Fruit fly (Drosophila melanogaster) whole organism, embryonic: Measurements from ENCODE around the gene CG15923.
A peak's percentile ranks its signal among the peaks of the same experiment; 100 is the strongest.

ENCODE experiments used
- Antp ChIP-seq: fragments of 200-800 bp; sonication (Bioruptor generic); optimal IDR thresholded peaks from 3 replicates; lab custom pipeline; 2016; ENCODE audit warnings: missing biosample characterization, missing genetic modification characterization
- BEAF-32 ChIP-seq: fragments of 200-800 bp; sonication (Bioruptor generic); optimal IDR thresholded peaks from 3 replicates; lab custom pipeline; 2017; ENCODE audit warnings: missing biosample characterization, missing genetic modification characterization, mild to moderate bottlenecking, moderate library complexity, missing genetic modification reagents
- Bdp1 ChIP-seq: fragments of 200-800 bp; sonication (Bioruptor generic); optimal IDR thresholded peaks from 3 replicates; lab custom pipeline; 2016; ENCODE audit warnings: missing biosample characterization, missing genetic modification characterization
- Blimp-1 ChIP-seq: fragments of 200-800 bp; sonication (Bioruptor generic); optimal IDR thresholded peaks from 3 replicates; lab custom pipeline; 2018; ENCODE audit warnings: missing biosample characterization, missing genetic modification characterization, mild to moderate bottlenecking, moderate library complexity, missing genetic modification reagents
- CG1024 ChIP-seq: fragments of 200-800 bp; sonication (Bioruptor generic); IDR thresholded peaks from 2 replicates; pipeline ENCODE4 v1.3.6; 2022; ENCODE audit warnings: missing biosample characterization, missing genetic modification characterization
- CG11504 ChIP-seq: fragments of 200-800 bp; sonication (Bioruptor generic); optimal IDR thresholded peaks from 3 replicates; lab custom pipeline; 2019; ENCODE audit warnings: missing biosample characterization, mild to moderate bottlenecking, missing genetic modification characterization, moderate library complexity
- CG11560 ChIP-seq: fragments of 200-800 bp; sonication (Bioruptor generic); IDR thresholded peaks from 3 replicates; pipeline ENCODE4 v1.3.6; 2022; ENCODE audit warnings: missing biosample characterization, missing genetic modification characterization
- CG12071 ChIP-seq: fragments of 200-800 bp; sonication (Bioruptor generic); optimal IDR thresholded peaks from 3 replicates; lab custom pipeline; 2018; ENCODE audit warnings: missing biosample characterization, mild to moderate bottlenecking, missing genetic modification characterization
- CG12942 ChIP-seq: fragments of 200-800 bp; sonication (Bioruptor generic); optimal IDR thresholded peaks from 3 replicates; lab custom pipeline; 2016; ENCODE audit warnings: missing biosample characterization, missing genetic modification characterization
- CG13424 ChIP-seq: fragments of 200-800 bp; sonication (Bioruptor generic); optimal IDR thresholded peaks from 2 replicates; lab custom pipeline; 2019; ENCODE audit warnings: missing biosample characterization, mild to moderate bottlenecking, missing genetic modification characterization, moderate library complexity
- CG13894 ChIP-seq: fragments of 200-800 bp; sonication (Bioruptor generic); optimal IDR thresholded peaks from 3 replicates; lab custom pipeline; 2018; ENCODE audit warnings: missing biosample characterization, mild to moderate bottlenecking, missing genetic modification characterization, moderate library complexity
- CG1603 ChIP-seq: fragments of 200-800 bp; sonication (Bioruptor generic); optimal IDR thresholded peaks from 2 replicates; lab custom pipeline; 2019; ENCODE audit warnings: missing biosample characterization, mild to moderate bottlenecking, missing genetic modification characterization, moderate library complexity
- CG17912 ChIP-seq: fragments of 200-800 bp; sonication (Bioruptor generic); optimal IDR thresholded peaks from 2 replicates; lab custom pipeline; 2018; ENCODE audit warnings: missing biosample characterization, mild to moderate bottlenecking, missing genetic modification characterization
- CG2678 ChIP-seq: fragments of 200-800 bp; sonication (Bioruptor generic); optimal IDR thresholded peaks from 3 replicates; lab custom pipeline; 2019; ENCODE audit warnings: missing biosample characterization, mild to moderate bottlenecking, missing genetic modification characterization, moderate library complexity
- CG2875 ChIP-seq: fragments of 200-800 bp; sonication (Bioruptor generic); optimal IDR thresholded peaks from 2 replicates; lab custom pipeline; 2017; ENCODE audit warnings: missing biosample characterization, mild to moderate bottlenecking, missing genetic modification characterization, missing genetic modification reagents
- CG2889 ChIP-seq: fragments of 200-800 bp; sonication (Bioruptor generic); IDR thresholded peaks from 3 replicates; pipeline ENCODE4 v1.3.6; 2022; ENCODE audit warnings: missing biosample characterization, missing genetic modification characterization
- CG31365 ChIP-seq: fragments of 200-800 bp; sonication (Bioruptor generic); optimal IDR thresholded peaks from 2 replicates; lab custom pipeline; 2018; ENCODE audit warnings: missing biosample characterization, mild to moderate bottlenecking, missing genetic modification characterization
- CG3838 ChIP-seq: fragments of 200-800 bp; sonication (Bioruptor generic); optimal IDR thresholded peaks from 3 replicates; lab custom pipeline; 2016; ENCODE audit warnings: missing biosample characterization, missing genetic modification characterization
- CG4730 ChIP-seq: fragments of 200-800 bp; sonication (Bioruptor generic); IDR thresholded peaks from 2 replicates; pipeline ENCODE4 v1.3.6; 2022; ENCODE audit warnings: missing biosample characterization, missing genetic modification characterization
- CG5953 ChIP-seq: fragments of 200-800 bp; sonication (Bioruptor generic); IDR thresholded peaks from 2 replicates; pipeline ENCODE4 v1.3.6; 2022; ENCODE audit warnings: missing biosample characterization, missing genetic modification characterization
- CG8924 ChIP-seq: fragments of 200-800 bp; optimal IDR thresholded peaks from 3 replicates; lab custom pipeline; 2019; ENCODE audit warnings: missing biosample characterization, mild to moderate bottlenecking, missing genetic modification characterization, moderate library complexity
- CG9437 ChIP-seq: fragments of 200-800 bp; sonication (Bioruptor generic); optimal IDR thresholded peaks from 2 replicates; lab custom pipeline; 2018; ENCODE audit warnings: missing biosample characterization, mild to moderate bottlenecking, missing genetic modification characterization
- Ets65A ChIP-seq: fragments of 200-800 bp; sonication (Bioruptor generic); peaks from one replicate; lab custom pipeline; 2016; ENCODE audit warnings: missing biosample characterization, missing genetic modification characterization
- H15 ChIP-seq: fragments of 200-800 bp; sonication (Bioruptor generic); IDR thresholded peaks from 3 replicates; pipeline ENCODE4 v1.3.6; 2022; ENCODE audit warnings: missing biosample characterization, missing genetic modification characterization
- HLH54F ChIP-seq: fragments of 200-800 bp; sonication (Bioruptor generic); optimal IDR thresholded peaks from 3 replicates; lab custom pipeline; 2016; ENCODE audit warnings: missing biosample characterization, missing genetic modification characterization
- Hr78 ChIP-seq, 2 experiments: fragments of 200-800 bp in 1 of 2; fragments of >200 bp in 1 of 2; sonication (Bioruptor generic) in 1 of 2; optimal IDR thresholded peaks; 2 replicates each; lab custom pipeline; 2017 to 2019; ENCODE audit warnings: missing biosample characterization in 2 of 2, missing genetic modification characterization in 2 of 2, mild to moderate bottlenecking in 1 of 2, moderate library complexity in 1 of 2
- Med ChIP-seq: fragments of 200-800 bp; sonication (Bioruptor generic); peaks from one replicate; lab custom pipeline; 2016; ENCODE audit warnings: missing biosample characterization, missing genetic modification characterization, mild to moderate bottlenecking, inconsistent platforms, moderate library complexity
- Nf-YC ChIP-seq: fragments of 200-800 bp; optimal IDR thresholded peaks from 3 replicates; lab custom pipeline; 2019; ENCODE audit warnings: missing biosample characterization, mild to moderate bottlenecking, missing genetic modification characterization, moderate library complexity
- Oli ChIP-seq: fragments of 200-800 bp; sonication (Bioruptor generic); optimal IDR thresholded peaks from 2 replicates; lab custom pipeline; 2018; ENCODE audit warnings: missing biosample characterization, mild to moderate bottlenecking, missing genetic modification characterization, moderate library complexity
- Scr ChIP-seq: fragments of 200-800 bp; sonication (Bioruptor generic); IDR thresholded peaks from 2 replicates; pipeline ENCODE4 v1.3.6; 2022; ENCODE audit warnings: missing biosample characterization, missing genetic modification characterization; ENCODE audit not compliant: partially characterized antibody
- Sox100B ChIP-seq: fragments of 200-800 bp; sonication (Bioruptor generic); optimal IDR thresholded peaks from 3 replicates; lab custom pipeline; 2018; ENCODE audit warnings: missing biosample characterization, mild to moderate bottlenecking, missing genetic modification characterization
- Sox102F ChIP-seq: fragments of 200-800 bp; sonication (Bioruptor generic); optimal IDR thresholded peaks from 2 replicates; lab custom pipeline; 2018; ENCODE audit warnings: missing biosample characterization, mild to moderate bottlenecking, missing genetic modification characterization, moderate library complexity
- Sry-β ChIP-seq: fragments of 200-800 bp; sonication (Bioruptor generic); optimal IDR thresholded peaks from 2 replicates; lab custom pipeline; 2018; ENCODE audit warnings: missing biosample characterization, mild to moderate bottlenecking, missing genetic modification characterization, moderate library complexity
- Stat92E ChIP-seq, 3 experiments: fragments of >200 bp in 2 of 3; fragments of 200-800 bp in 1 of 3; sonication (Bioruptor generic) in 1 of 3; optimal IDR thresholded peaks; 2 replicates each; lab custom pipeline; 2017 to 2019; ENCODE audit warnings: missing biosample characterization in 3 of 3, missing genetic modification characterization in 3 of 3, mild to moderate bottlenecking in 1 of 3, moderate library complexity in 1 of 3
- amos ChIP-seq: fragments of 200-800 bp; sonication (Bioruptor generic); IDR thresholded peaks from 2 replicates; pipeline ENCODE4 v1.3.6; 2022; ENCODE audit warnings: missing biosample characterization, missing genetic modification characterization; ENCODE audit not compliant: partially characterized antibody
- bab2 ChIP-seq: fragments of 200-800 bp; sonication (Bioruptor generic); optimal IDR thresholded peaks from 2 replicates; lab custom pipeline; 2016; ENCODE audit warnings: missing biosample characterization, missing genetic modification characterization
- bbx ChIP-seq: fragments of 200-800 bp; sonication (Bioruptor generic); IDR thresholded peaks from 2 replicates; pipeline ENCODE4 v1.3.6; 2022; ENCODE audit warnings: missing biosample characterization, missing genetic modification characterization; ENCODE audit not compliant: partially characterized antibody
- br ChIP-seq: fragments of >200 bp; optimal IDR thresholded peaks from 2 replicates; lab custom pipeline; 2017
- chif ChIP-seq, 2 experiments: fragments of 200-800 bp; sonication (Bioruptor generic); optimal IDR thresholded peaks; 3 replicates each; lab custom pipeline; 2016; ENCODE audit warnings: missing biosample characterization in 2 of 2, missing genetic modification characterization in 2 of 2
- chinmo ChIP-seq: fragments of 200-800 bp; sonication (Bioruptor generic); IDR thresholded peaks from 4 replicates; pipeline ENCODE4 v1.3.6; 2022; ENCODE audit warnings: missing biosample characterization, missing genetic modification characterization; ENCODE audit not compliant: partially characterized antibody
- dysf ChIP-seq: fragments of 200-800 bp; sonication (Bioruptor generic); IDR thresholded peaks from 3 replicates; pipeline ENCODE4 v1.3.6; 2022; ENCODE audit warnings: missing biosample characterization, missing genetic modification characterization
- fu2 ChIP-seq: fragments of 200-800 bp; sonication (Bioruptor generic); optimal IDR thresholded peaks from 2 replicates; lab custom pipeline; 2016; ENCODE audit warnings: missing biosample characterization, missing genetic modification characterization
- jing ChIP-seq: fragments of 200-800 bp; sonication (Bioruptor generic); optimal IDR thresholded peaks from 2 replicates; lab custom pipeline; 2018; ENCODE audit warnings: missing biosample characterization, mild to moderate bottlenecking, missing genetic modification characterization
- salm ChIP-seq: fragments of 200-800 bp; sonication (Bioruptor generic); optimal IDR thresholded peaks from 2 replicates; lab custom pipeline; 2018; ENCODE audit warnings: missing biosample characterization, mild to moderate bottlenecking, missing genetic modification characterization
- slbo ChIP-seq: fragments of 200-800 bp; sonication (Bioruptor generic); IDR thresholded peaks from 2 replicates; pipeline ENCODE4 v1.3.6; 2022; ENCODE audit warnings: missing biosample characterization, missing genetic modification characterization
- stc ChIP-seq: fragments of 200-800 bp; sonication (Bioruptor generic); IDR thresholded peaks from 2 replicates; pipeline ENCODE4 v1.3.6; 2022; ENCODE audit warnings: missing biosample characterization, missing genetic modification characterization
- wek ChIP-seq: fragments of 200-800 bp; sonication (Bioruptor generic); optimal IDR thresholded peaks from 3 replicates; lab custom pipeline; 2018; ENCODE audit warnings: missing biosample characterization, mild to moderate bottlenecking, missing genetic modification characterization, moderate library complexity
- zen ChIP-seq: fragments of 200-800 bp; sonication (Bioruptor generic); optimal IDR thresholded peaks from 3 replicates; lab custom pipeline; 2018; ENCODE audit warnings: missing biosample characterization, mild to moderate bottlenecking, missing genetic modification characterization, moderate library complexity

The CG15923 gene

dm6 chr3R:20573326-20573725, 43.4 kb downstream of the CG15923 start (continued):
- TF ChIP-seq CG17912 (GFP tag; lab: Kevin White, UChicago) (no peak), bbx (GFP tag; lab: Robert Waterston, UW) (no peak), amos (GFP tag; lab: Robert Waterston, UW) (no peak), CG2889 (GFP tag; lab: Robert Waterston, UW) (no peak), CG8924 (tag; lab: Kevin White, UChicago) (no peak), Scr (GFP tag; lab: Robert Waterston, UW) (no peak), Sry-β (GFP tag; lab: Kevin White, UChicago) (no peak), jing (GFP tag; lab: Kevin White, UChicago) (no peak), CG11560 (tag; lab: Robert Waterston, UW) (no peak), Antp (GFP tag; lab: Kevin White, UChicago) (no peak), CG12942 (GFP tag; lab: Kevin White, UChicago) (no peak), Med (GFP tag; lab: Kevin White, UChicago) (peak; percentile 42), CG13424 (tag; lab: Kevin White, UChicago) (peak; percentile 11)
- TF ChIP-seq, all 482 proteins: peak for 39

- no peak for TF ChIP-seq dysf (GFP tag; lab: Robert Waterston, UW)
- no peak for TF ChIP-seq br
- TF ChIP-seq zen (tag; lab: Kevin White, UChicago), result peak; percentile 39
- TF ChIP-seq BEAF-32 (GFP tag; lab: Kevin White, UChicago), result no peak
- no peak for TF ChIP-seq Stat92E (GFP tag; optimal IDR thresholded peaks at IDR 0.05; lab: Kevin White, UChicago)
- TF ChIP-seq CG4730 (GFP tag; lab: Robert Waterston, UW), result no peak
- TF ChIP-seq CG1024, result no peak
- TF ChIP-seq bab2 (GFP tag; lab: Kevin White, UChicago), result no peak
- no peak for TF ChIP-seq salm (tag; lab: Kevin White, UChicago)
- no peak for TF ChIP-seq HLH54F (GFP tag; lab: Kevin White, UChicago)
- no peak for TF ChIP-seq CG9437 (GFP tag; lab: Kevin White, UChicago)
- no peak for TF ChIP-seq CG11504
- no peak for TF ChIP-seq Sox102F (GFP tag; lab: Kevin White, UChicago)
- TF ChIP-seq Med (GFP tag; lab: Kevin White, UChicago), result peak; percentile 38
- TF ChIP-seq Ets65A (GFP tag; lab: Kevin White, UChicago), result peak; percentile 8
- peak in 1 of 2 experiments; percentile 28 for TF ChIP-seq Hr78 (GFP tag; optimal IDR thresholded peaks at IDR 0.05; lab: Kevin White, UChicago)
- no peak for TF ChIP-seq CG12071 (GFP tag; lab: Kevin White, UChicago)
- TF ChIP-seq fu2, result no peak
- TF ChIP-seq chinmo (GFP tag; lab: Robert Waterston, UW), result 0 out of 4 replicates have a peak, but pooled peaks have one; percentile 52
- no peak for TF ChIP-seq Oli
- no peak for TF ChIP-seq CG3838 (GFP tag; lab: Kevin White, UChicago)
- no peak for TF ChIP-seq slbo (GFP tag; lab: Robert Waterston, UW)
- TF ChIP-seq H15 (GFP tag; lab: Robert Waterston, UW), result no peak
- TF ChIP-seq stc (GFP tag; lab: Robert Waterston, UW), result no peak
- TF ChIP-seq CG13894 (tag; lab: Kevin White, UChicago), result peak; percentile 86
- TF ChIP-seq Nf-YC (tag; lab: Kevin White, UChicago), result no peak
- TF ChIP-seq CG31365 (tag; lab: Kevin White, UChicago), result no peak
- TF ChIP-seq Blimp-1 (GFP tag; lab: Kevin White, UChicago), result peak; percentile 10
- TF ChIP-seq CG2875 (GFP tag; lab: Kevin White, UChicago), result no peak
- no peak for TF ChIP-seq chif (GFP tag; optimal IDR thresholded peaks at IDR 0.05; lab: Kevin White, UChicago)
- TF ChIP-seq wek (GFP tag; lab: Kevin White, UChicago), result no peak
- no peak for TF ChIP-seq Bdp1 (GFP tag; lab: Kevin White, UChicago)
- TF ChIP-seq CG2678 (tag; lab: Kevin White, UChicago), result no peak
- TF ChIP-seq CG5953 (GFP tag; lab: Robert Waterston, UW), result no peak
- no peak for TF ChIP-seq Sox100B (GFP tag; lab: Kevin White, UChicago)
- no peak for TF ChIP-seq CG1603 (tag; lab: Kevin White, UChicago)
These were observed 49.0 kb downstream of the CG15923 start for dm6 chr3R:20567507-20568222.
